Fruit fly (Drosophila melanogaster) whole organism, embryonic: ENCODE results near the gene Lip3.

ENCODE experiments used
- CG7963 ChIP-seq: fragments of 200-800 bp; sonication (Bioruptor generic); IDR thresholded peaks from 3 replicates; pipeline ENCODE4 v1.3.6; 2022; ENCODE audit warnings: missing biosample characterization, missing genetic modification characterization; ENCODE audit not compliant: partially characterized antibody
- Fer1 ChIP-seq: fragments of 200-800 bp; sonication (Bioruptor generic); optimal IDR thresholded peaks from 2 replicates; lab custom pipeline; 2017; ENCODE audit warnings: missing biosample characterization, mild to moderate bottlenecking, missing genetic modification characterization
- vvl ChIP-seq: fragments of 200-800 bp; sonication (Bioruptor generic); IDR thresholded peaks from 2 replicates; pipeline ENCODE4 v1.3.6; 2022; ENCODE audit warnings: missing biosample characterization, missing genetic modification characterization
- yki ChIP-seq: fragments of >200 bp; optimal IDR thresholded peaks from 3 replicates; lab custom pipeline; 2018

- no peak for TF ChIP-seq vvl (GFP tag; lab: Robert Waterston, UW)
- no peak for TF ChIP-seq Fer1
- no peak for TF ChIP-seq yki (lab: Kevin White, UChicago)
- TF ChIP-seq CG7963 (GFP tag; lab: Robert Waterston, UW), result no peak
Observed at dm6 chr3R:13417067-13417595, 45.4 kb upstream of the Lip3 start.
